Worm (Caenorhabditis elegans) whole organism, L3 larva: ENCODE measurements around the gene mvk-1.

Experiments used
- ceh-28 ChIP-seq: fragments of 150-350 bp; optimal IDR thresholded peaks from 2 replicates; lab custom pipeline; 2014; ENCODE audit warnings: missing biosample characterization, missing genetic modification reagents, missing genetic modification characterization
- fos-1 ChIP-seq: fragments of 150-350 bp; optimal IDR thresholded peaks from 2 replicates; lab custom pipeline; 2014; ENCODE audit warnings: missing biosample characterization, missing genetic modification characterization
- nhr-11 ChIP-seq: fragments of 150-350 bp; optimal IDR thresholded peaks from 2 replicates; lab custom pipeline; 2014; ENCODE audit warnings: missing biosample characterization, missing genetic modification characterization
- nhr-25 ChIP-seq: sonication (generic microtip); optimal IDR thresholded peaks from 2 replicates; lab custom pipeline; 2017; ENCODE audit warnings: missing biosample characterization, missing genetic modification characterization
- nhr-28 ChIP-seq: fragments of 150-350 bp; optimal IDR thresholded peaks from 2 replicates; lab custom pipeline; 2014; ENCODE audit warnings: missing biosample characterization, missing genetic modification characterization
- sea-2 ChIP-seq: fragments of 150-350 bp; sonication (generic microtip); optimal IDR thresholded peaks from 4 replicates; lab custom pipeline; 2014; ENCODE audit warnings: missing biosample characterization, missing genetic modification reagents, missing genetic modification characterization
- snpc-4 ChIP-seq: fragments of 150-350 bp; optimal IDR thresholded peaks from 2 replicates; lab custom pipeline; 2014; ENCODE audit warnings: missing biosample characterization, missing genetic modification characterization
- tbx-2 ChIP-seq: sonication (generic microtip); optimal IDR thresholded peaks from 2 replicates; lab custom pipeline; 2016; ENCODE audit warnings: mild to moderate bottlenecking, missing genetic modification characterization, missing compliant biosample characterization
- zag-1 ChIP-seq: fragments of 150-350 bp; optimal IDR thresholded peaks from 2 replicates; lab custom pipeline; 2014; ENCODE audit warnings: missing biosample characterization, missing genetic modification characterization

DNA sequence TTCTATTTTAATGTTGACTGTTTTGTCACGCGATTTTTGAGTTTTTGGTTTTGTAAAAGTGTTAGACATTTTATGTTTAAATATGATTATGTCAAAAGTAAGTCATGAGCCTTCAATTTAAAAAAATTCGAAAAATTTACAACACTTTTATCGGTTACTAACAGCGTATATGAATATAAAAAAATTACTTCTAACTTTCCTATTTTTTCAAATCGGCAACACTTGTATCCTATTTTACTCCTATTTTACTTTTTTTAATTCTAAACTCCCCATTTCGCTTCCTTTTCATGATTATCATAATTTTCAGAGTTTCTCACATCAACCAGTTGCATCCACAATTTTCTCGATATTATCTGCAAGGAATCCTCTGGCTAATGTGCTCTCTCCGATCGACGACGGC, 17.8 kb downstream of the mvk-1 start, which contains the start of gene kin-18:
- no peak for TF ChIP-seq snpc-4 (tag; lab: Kevin White, UChicago)
- TF ChIP-seq ceh-28 (tag; lab: Kevin White, UChicago) = no peak
- no peak for TF ChIP-seq tbx-2
- TF ChIP-seq sea-2 (GFP tag; lab: Kevin White, UChicago) = no peak
- no peak for TF ChIP-seq nhr-28 (tag; lab: Kevin White, UChicago)
- no peak for TF ChIP-seq nhr-11 (tag; lab: Kevin White, UChicago)
- TF ChIP-seq fos-1 = no peak
- TF ChIP-seq nhr-25 = no peak
- TF ChIP-seq zag-1 (tag; lab: Kevin White, UChicago) = no peak
